Worm (Caenorhabditis elegans): Measurements from ENCODE around the gene F55H2.8.

F55H2.8 gene

ce11 chrIII:9465424-9465823 lies 48.2 kb upstream of the F55H2.8 start, which contains the start of gene B0464.9 (continued):
- TF ChIP-seq sox-4 (tag; optimal IDR thresholded peaks at IDR 0.05) (peak; percentile 88), tbx-2 (tag; optimal IDR thresholded peaks at IDR 0.05) (peak; percentile 81), rnt-1 (tag; optimal IDR thresholded peaks at IDR 0.05) (peak; percentile 95), unc-86 (tag; optimal IDR thresholded peaks at IDR 0.05) (peak; percentile 48), pax-3 (tag; optimal IDR thresholded peaks at IDR 0.05) (peak; percentile 67), elt-3 (tag; optimal IDR thresholded peaks at IDR 0.05) (no peak), ceh-82 (tag; optimal IDR thresholded peaks at IDR 0.05) (peak; percentile 31 to 66 (median 52)), nhr-84 (tag; optimal IDR thresholded peaks at IDR 0.05) (no peak), zip-4 (GFP tag; optimal IDR thresholded peaks at IDR 0.05) (no peak), unc-130 (tag; optimal IDR thresholded peaks at IDR 0.05) (no peak), unc-98 (GFP tag; IDR thresholded peaks at IDR 0.05) (peak; percentile 64; the same call in 1 of the 2 replicates), mep-1 (tag; optimal IDR thresholded peaks at IDR 0.05) (peak; percentile 74), ces-1 (GFP tag; optimal IDR thresholded peaks at IDR 0.05) (no peak), aly-2 (tag; optimal IDR thresholded peaks at IDR 0.05) (no peak), egl-13 (tag; optimal IDR thresholded peaks at IDR 0.05) (peak; percentile 78), irx-1 (tag; optimal IDR thresholded peaks at IDR 0.05) (peak; percentile 90), xbp-1 (tag; optimal IDR thresholded peaks at IDR 0.05) (peak; percentile 74), fkh-8 (tag; optimal IDR thresholded peaks at IDR 0.05) (peak; percentile 58), ztf-4 (tag; optimal IDR thresholded peaks at IDR 0.05) (no peak), skn-1 (tag; optimal IDR thresholded peaks at IDR 0.05) (peak; percentile 36), nhr-11 (tag; optimal IDR thresholded peaks at IDR 0.05) (no peak), alr-1 (tag; optimal IDR thresholded peaks at IDR 0.05; ENCODE audit: borderline replicate concordance) (no peak), lin-39 (tag; optimal IDR thresholded peaks at IDR 0.05) (peak; percentile 5), mef-2 (tag; optimal IDR thresholded peaks at IDR 0.05) (no peak), pag-3 (tag; optimal IDR thresholded peaks at IDR 0.05; ENCODE audit: borderline replicate concordance, insufficient read depth) (no peak), snpc-4 (tag; optimal IDR thresholded peaks at IDR 0.05) (no peak), nhr-12 (tag; optimal IDR thresholded peaks at IDR 0.05) (no peak), isw-1 (GFP tag; IDR thresholded peaks at IDR 0.05) (peak; percentile 46), ceh-88 (GFP tag; IDR thresholded peaks at IDR 0.05) (no peak), sup-37 (GFP tag; optimal IDR thresholded peaks at IDR 0.05) (no peak), lin-13 (GFP tag; optimal IDR thresholded peaks at IDR 0.05) (no peak), unc-30 (tag; optimal IDR thresholded peaks at IDR 0.05) (no peak), F16B12.6 (tag; optimal IDR thresholded peaks at IDR 0.05) (no peak), ceh-90 (tag; optimal IDR thresholded peaks at IDR 0.05) (peak; percentile 91), lsy-2 (tag; optimal IDR thresholded peaks at IDR 0.05) (peak; percentile 77 to 83), vab-15 (tag; optimal IDR thresholded peaks at IDR 0.05) (no peak), fos-1 (tag; optimal IDR thresholded peaks at IDR 0.05) (no peak), dpl-1 (GFP tag; optimal IDR thresholded peaks at IDR 0.05) (peak; percentile 16 to 70 (median 64)), hpl-2 (GFP tag; optimal IDR thresholded peaks at IDR 0.05) (no peak), tlp-1 (tag; optimal IDR thresholded peaks at IDR 0.05) (no peak), aha-1 (tag; optimal IDR thresholded peaks at IDR 0.05) (no peak), snu-23 (GFP tag; optimal IDR thresholded peaks at IDR 0.05) (peak; percentile 72), nhr-28 (tag; optimal IDR thresholded peaks at IDR 0.05) (no peak), zag-1 (tag; optimal IDR thresholded peaks at IDR 0.05) (no peak)

DNA sequence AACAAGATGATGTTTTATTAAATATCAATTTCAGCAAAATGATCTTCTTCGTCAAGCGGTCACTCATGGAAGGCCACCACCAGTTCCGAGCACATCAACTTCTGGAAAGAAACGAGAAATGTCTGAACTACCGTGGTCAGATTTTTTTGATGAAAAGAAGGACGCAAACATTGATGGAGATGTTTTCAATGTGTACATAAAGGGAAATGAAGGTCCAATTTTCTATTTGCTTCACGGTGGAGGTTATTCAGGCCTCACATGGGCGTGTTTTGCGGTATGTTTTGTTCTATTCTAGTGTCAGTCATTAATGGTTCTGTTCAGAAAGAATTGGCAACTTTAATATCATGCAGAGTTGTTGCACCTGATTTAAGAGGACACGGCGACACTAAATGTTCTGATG lies 47.8 kb upstream of the F55H2.8 start, which contains the start of gene B0464.6:
Gene B0464.6, minus strand, starts transcription at position 101 of the 400 bp plus-strand sequence.
- TF ChIP-seq mdl-1 (tag; optimal IDR thresholded peaks at IDR 0.05) (no peak), ces-1 (GFP tag; optimal IDR thresholded peaks at IDR 0.05) (no peak), fos-1 (tag; optimal IDR thresholded peaks at IDR 0.05) (no peak), ama-1 (optimal IDR thresholded peaks at IDR 0.05) (no peak), alr-1 (tag; optimal IDR thresholded peaks at IDR 0.05; ENCODE audit: borderline replicate concordance) (no peak), fkh-8 (tag; optimal IDR thresholded peaks at IDR 0.05) (no peak), irx-1 (tag; optimal IDR thresholded peaks at IDR 0.05) (no peak), ceh-8 (GFP tag; optimal IDR thresholded peaks at IDR 0.05) (no peak), nhr-11 (tag; optimal IDR thresholded peaks at IDR 0.05) (no peak), nhr-90 (tag; optimal IDR thresholded peaks at IDR 0.05; ENCODE audit: poor library complexity) (no peak), ztf-11 (tag; optimal IDR thresholded peaks at IDR 0.05) (no peak), fkh-4 (tag; optimal IDR thresholded peaks at IDR 0.05; ENCODE audit: borderline replicate concordance) (no peak), ceh-88 (GFP tag; IDR thresholded peaks at IDR 0.05) (no peak), lir-3 (tag; optimal IDR thresholded peaks at IDR 0.05; ENCODE audit: poor library complexity) (no peak), snpc-4 (tag; optimal IDR thresholded peaks at IDR 0.05) (no peak), ceh-90 (tag; optimal IDR thresholded peaks at IDR 0.05) (no peak), ztf-4 (tag; optimal IDR thresholded peaks at IDR 0.05) (no peak), pag-3 (tag; optimal IDR thresholded peaks at IDR 0.05; ENCODE audit: borderline replicate concordance, insufficient read depth) (no peak), sptf-1 (tag; optimal IDR thresholded peaks at IDR 0.05) (no peak), lin-14 (GFP tag; optimal IDR thresholded peaks at IDR 0.05) (no peak)

Data from whole organism, L1 larva.